Worm (Caenorhabditis elegans) whole organism, young adult: ENCODE results near the gene srh-218.

Experiments
- B0035.1 ChIP-seq: sonication (generic microtip); optimal IDR thresholded peaks from 2 replicates; lab custom pipeline; 2016; ENCODE audit warnings: missing genetic modification characterization, mild to moderate bottlenecking, missing compliant biosample characterization, missing genotype, missing genetic modification reagents
- B0261.1 ChIP-seq: sonication (generic microtip); optimal IDR thresholded peaks from 2 replicates; lab custom pipeline; 2016; ENCODE audit warnings: mild to moderate bottlenecking, missing genetic modification characterization, moderate library complexity, missing compliant biosample characterization
- B0336.3 ChIP-seq: fragments of 200-800 bp; sonication (Bioruptor generic); IDR thresholded peaks from 2 replicates; pipeline ENCODE4 v1.3.6; 2022; ENCODE audit warnings: missing genetic modification characterization, missing compliant biosample characterization
- C06A6.2 ChIP-seq: fragments of 200-800 bp; sonication (Bioruptor generic); conservative IDR thresholded peaks from 2 replicates; pipeline ENCODE4 v1.3.6; 2022; ENCODE audit warnings: missing genetic modification characterization, missing compliant biosample characterization
- C17E4.6 ChIP-seq: fragments of 200-800 bp; sonication (Bioruptor generic); IDR thresholded peaks from 2 replicates; pipeline ENCODE4 v1.3.6; 2022; ENCODE audit warnings: missing genetic modification reagents, missing genetic modification characterization, missing compliant biosample characterization
- F22D6.2 ChIP-seq: sonication (generic microtip); optimal IDR thresholded peaks from 2 replicates; lab custom pipeline; 2016; ENCODE audit warnings: mild to moderate bottlenecking, missing genetic modification characterization, missing compliant biosample characterization
- F33H1.4 ChIP-seq: fragments of 200-800 bp; sonication (Bioruptor generic); IDR thresholded peaks from 2 replicates; pipeline ENCODE4 v1.3.6; 2022; ENCODE audit warnings: missing genetic modification reagents, missing genetic modification characterization, missing compliant biosample characterization
- F37B4.10 ChIP-seq: fragments of 200-800 bp; sonication (Bioruptor generic); IDR thresholded peaks from 2 replicates; pipeline ENCODE4 v1.3.6; 2022; ENCODE audit warnings: missing genetic modification characterization, missing compliant biosample characterization
- F39B2.1 ChIP-seq: fragments of 200-800 bp; sonication (Bioruptor generic); IDR thresholded peaks from 2 replicates; pipeline ENCODE4 v1.3.6; 2022; ENCODE audit warnings: missing genetic modification reagents, missing genetic modification characterization, missing compliant biosample characterization
- F52B5.7 ChIP-seq: sonication (generic microtip); optimal IDR thresholded peaks from 2 replicates; lab custom pipeline; 2016; ENCODE audit warnings: mild to moderate bottlenecking, missing genetic modification characterization, missing compliant biosample characterization
- F55B11.4 ChIP-seq: sonication (generic microtip); optimal IDR thresholded peaks from 2 replicates; lab custom pipeline; 2016; ENCODE audit warnings: missing compliant biosample characterization, missing genetic modification characterization, borderline replicate concordance; ENCODE audit not compliant: insufficient read depth
- K12H6.12 ChIP-seq: fragments of 200-800 bp; sonication (Bioruptor generic); optimal IDR thresholded peaks from 2 replicates; lab custom pipeline; 2018; ENCODE audit warnings: mild to moderate bottlenecking, missing genetic modification characterization, missing compliant biosample characterization
- Y53G8AR.9 ChIP-seq: fragments of 200-800 bp; sonication (Bioruptor generic); conservative IDR thresholded peaks from 2 replicates; pipeline ENCODE4 v1.3.6; 2022; ENCODE audit warnings: missing genetic modification reagents, missing genetic modification characterization, missing compliant biosample characterization
- Y56A3A.18 ChIP-seq: fragments of 200-800 bp; sonication (Bioruptor generic); IDR thresholded peaks from 2 replicates; pipeline ENCODE4 v1.3.6; 2022; ENCODE audit warnings: missing genetic modification reagents, missing genetic modification characterization, missing compliant biosample characterization
- ama-1 ChIP-seq, 3 experiments: fragments of 150-350 bp in 1 of 3; sonication (generic microtip) in 2 of 3; optimal IDR thresholded peaks; 2 replicates each; lab custom pipeline; 2014 to 2018; ENCODE audit warnings: missing biosample characterization in 2 of 3, missing genetic modification characterization in 2 of 3, missing genetic modification reagents in 2 of 3
- aptf-2 ChIP-seq: fragments of 200-800 bp; sonication (Bioruptor generic); conservative IDR thresholded peaks from 2 replicates; pipeline ENCODE4 v1.3.6; 2022; ENCODE audit warnings: missing genetic modification reagents, missing genetic modification characterization, missing compliant biosample characterization
- atf-7 ChIP-seq: sonication (generic microtip); optimal IDR thresholded peaks from 2 replicates; lab custom pipeline; 2017; ENCODE audit warnings: mild to moderate bottlenecking, missing genetic modification characterization, missing compliant biosample characterization
- athp-1 ChIP-seq: sonication (generic microtip); optimal IDR thresholded peaks from 2 replicates; lab custom pipeline; 2017; ENCODE audit warnings: mild to moderate bottlenecking, missing genetic modification characterization, missing compliant biosample characterization
- attf-5 ChIP-seq: fragments of 200-800 bp; sonication (Bioruptor generic); optimal IDR thresholded peaks from 2 replicates; lab custom pipeline; 2018; ENCODE audit warnings: mild to moderate bottlenecking, missing genetic modification characterization, missing compliant biosample characterization
- attf-6 ChIP-seq: fragments of 200-800 bp; sonication (Bioruptor generic); IDR thresholded peaks from 2 replicates; pipeline ENCODE4 v1.3.6; 2022; ENCODE audit warnings: missing genetic modification reagents, missing genetic modification characterization, missing compliant biosample characterization
- bed-1 ChIP-seq: fragments of 200-800 bp; sonication (Bioruptor generic); IDR thresholded peaks from 2 replicates; pipeline ENCODE4 v1.3.6; 2022; ENCODE audit warnings: missing genetic modification reagents, missing genetic modification characterization, missing compliant biosample characterization
- ccch-3 ChIP-seq: fragments of 200-800 bp; sonication (Bioruptor generic); optimal IDR thresholded peaks from 2 replicates; lab custom pipeline; 2018; ENCODE audit warnings: mild to moderate bottlenecking, missing genetic modification characterization, missing compliant biosample characterization
- ceh-100 ChIP-seq: fragments of 200-800 bp; sonication (Bioruptor generic); IDR thresholded peaks from 2 replicates; pipeline ENCODE4 v1.3.6; 2022; ENCODE audit warnings: missing genetic modification reagents, missing genetic modification characterization, missing compliant biosample characterization
- ceh-58 ChIP-seq: fragments of 200-800 bp; sonication (Bioruptor generic); IDR thresholded peaks from 2 replicates; pipeline ENCODE4 v1.3.6; 2022; ENCODE audit warnings: missing genetic modification characterization, missing compliant biosample characterization
- ceh-91 ChIP-seq: fragments of 200-800 bp; sonication (Bioruptor generic); IDR thresholded peaks from 2 replicates; pipeline ENCODE4 v1.3.6; 2022; ENCODE audit warnings: missing genetic modification reagents, missing genetic modification characterization, missing compliant biosample characterization
- chd-7 ChIP-seq: sonication (generic microtip); optimal IDR thresholded peaks from 2 replicates; lab custom pipeline; 2016; ENCODE audit warnings: mild to moderate bottlenecking, missing genetic modification characterization, moderate library complexity, missing compliant biosample characterization
- dox-1 ChIP-seq: fragments of 200-800 bp; sonication (Bioruptor generic); IDR thresholded peaks from 2 replicates; pipeline ENCODE4 v1.3.6; 2022; ENCODE audit warnings: missing genetic modification reagents, missing genetic modification characterization, missing compliant biosample characterization
- dpff-1 ChIP-seq: sonication (generic microtip); optimal IDR thresholded peaks from 2 replicates; lab custom pipeline; 2017; ENCODE audit warnings: mild to moderate bottlenecking, missing genetic modification characterization, missing compliant biosample characterization
- ets-4 ChIP-seq: fragments of 200-800 bp; sonication (Bioruptor generic); optimal IDR thresholded peaks from 2 replicates; lab custom pipeline; 2018; ENCODE audit warnings: mild to moderate bottlenecking, missing genetic modification characterization, missing compliant biosample characterization
- gei-17 ChIP-seq: fragments of 200-800 bp; sonication (Bioruptor generic); optimal IDR thresholded peaks from 2 replicates; lab custom pipeline; 2018; ENCODE audit warnings: mild to moderate bottlenecking, missing genetic modification characterization, missing compliant biosample characterization
- him-1 ChIP-seq: sonication (generic microtip); optimal IDR thresholded peaks from 2 replicates; lab custom pipeline; 2016; ENCODE audit warnings: missing genotype, missing genetic modification reagents, missing genetic modification characterization, missing compliant biosample characterization
- hmg-20 ChIP-seq: fragments of 200-800 bp; sonication (Bioruptor generic); IDR thresholded peaks from 2 replicates; pipeline ENCODE4 v1.3.6; 2022; ENCODE audit warnings: missing genetic modification reagents, missing genetic modification characterization, missing compliant biosample characterization
- lag-1 ChIP-seq: fragments of 200-800 bp; sonication (Bioruptor generic); IDR thresholded peaks from 2 replicates; pipeline ENCODE4 v1.3.6; 2022; ENCODE audit warnings: missing genetic modification reagents, missing genetic modification characterization, missing compliant biosample characterization
- lin-40 ChIP-seq: sonication (generic microtip); optimal IDR thresholded peaks from 2 replicates; lab custom pipeline; 2016; ENCODE audit warnings: missing genetic modification characterization, mild to moderate bottlenecking, missing compliant biosample characterization, missing genotype, missing genetic modification reagents
- lir-1 ChIP-seq: fragments of 200-800 bp; sonication (Bioruptor generic); conservative IDR thresholded peaks from 2 replicates; pipeline ENCODE4 v1.3.6; 2022; ENCODE audit warnings: missing genetic modification reagents, missing genetic modification characterization, missing compliant biosample characterization
- madf-8 ChIP-seq: fragments of 200-800 bp; sonication (Bioruptor generic); conservative IDR thresholded peaks from 2 replicates; pipeline ENCODE4 v1.3.6; 2022; ENCODE audit warnings: missing genetic modification reagents, missing genetic modification characterization, missing compliant biosample characterization
- mcd-1 ChIP-seq: fragments of 200-800 bp; sonication (Bioruptor generic); IDR thresholded peaks from 2 replicates; pipeline ENCODE4 v1.3.6; 2022; ENCODE audit warnings: missing genetic modification reagents, missing genetic modification characterization, missing compliant biosample characterization
- nfya-1 ChIP-seq: sonication (generic microtip); optimal IDR thresholded peaks from 2 replicates; lab custom pipeline; 2017; ENCODE audit warnings: antibody characterized with exemption, missing compliant biosample characterization, missing genetic modification characterization, borderline replicate concordance; ENCODE audit not compliant: insufficient read depth
- nhr-120 ChIP-seq: fragments of 200-800 bp; sonication (Bioruptor generic); IDR thresholded peaks from 2 replicates; pipeline ENCODE4 v1.3.6; 2022; ENCODE audit warnings: missing genetic modification characterization, missing compliant biosample characterization
- nhr-90 ChIP-seq: sonication (generic microtip); optimal IDR thresholded peaks from 2 replicates; lab custom pipeline; 2016; ENCODE audit warnings: missing genotype, mild to moderate bottlenecking, missing genetic modification characterization, missing compliant biosample characterization
- pbrm-1 ChIP-seq: fragments of 200-800 bp; sonication (Bioruptor generic); IDR thresholded peaks from 2 replicates; pipeline ENCODE4 v1.3.6; 2022; ENCODE audit warnings: missing genetic modification reagents, missing genetic modification characterization, missing compliant biosample characterization
- pha-4 ChIP-seq: fragments of 150-350 bp; sonication (generic microtip); optimal IDR thresholded peaks from 2 replicates; lab custom pipeline; 2014; ENCODE audit warnings: missing biosample characterization, missing genetic modification reagents, missing genetic modification characterization
- rcor-1 ChIP-seq: fragments of 200-800 bp; sonication (Bioruptor generic); IDR thresholded peaks from 2 replicates; pipeline ENCODE4 v1.3.6; 2022; ENCODE audit warnings: missing genetic modification reagents, missing genetic modification characterization, missing compliant biosample characterization
- rec-8 ChIP-seq, 2 experiments: sonication (generic microtip); optimal IDR thresholded peaks; 2 replicates each; lab custom pipeline; 2016; ENCODE audit warnings: mild to moderate bottlenecking in 2 of 2, missing genetic modification characterization in 2 of 2, missing genetic modification reagents in 2 of 2, missing genotype in 2 of 2, missing biosample characterization in 1 of 2, missing compliant biosample characterization in 1 of 2, moderate library complexity in 1 of 2
- sdz-38 ChIP-seq: sonication (generic microtip); optimal IDR thresholded peaks from 2 replicates; lab custom pipeline; 2016; ENCODE audit warnings: missing genotype, missing genetic modification characterization, missing compliant biosample characterization
- tbp1 ChIP-seq: fragments of 200-800 bp; sonication (Bioruptor generic); optimal IDR thresholded peaks from 2 replicates; lab custom pipeline; 2018; ENCODE audit warnings: mild to moderate bottlenecking, missing genetic modification characterization, missing compliant biosample characterization
- zim-3 ChIP-seq: sonication (generic microtip); optimal IDR thresholded peaks from 2 replicates; lab custom pipeline; 2017; ENCODE audit warnings: mild to moderate bottlenecking, missing genetic modification characterization, moderate library complexity, missing compliant biosample characterization
- ztf-18 ChIP-seq: sonication (generic microtip); optimal IDR thresholded peaks from 2 replicates; lab custom pipeline; 2016; ENCODE audit warnings: missing genotype, mild to moderate bottlenecking, missing genetic modification characterization, missing compliant biosample characterization
- ztf-22 ChIP-seq: fragments of 200-800 bp; sonication (Bioruptor generic); optimal IDR thresholded peaks from 2 replicates; lab custom pipeline; 2018; ENCODE audit warnings: mild to moderate bottlenecking, missing genetic modification characterization, moderate library complexity, missing compliant biosample characterization

The srh-218 gene

ce11 chrV:15479825-15480224 lies 14.0 kb upstream of the srh-218 start (continued):
- TF ChIP-seq nfya-1 (tag; lab: Kevin White, UChicago) (no peak), pha-4 (tag; lab: Kevin White, UChicago) (no peak), F37B4.10 (GFP tag; lab: Robert Waterston, UW) (no peak), ceh-58 (GFP tag; lab: Robert Waterston, UW) (no peak), tbp1 (GFP tag; lab: Kevin White, UChicago) (peak; percentile 88), attf-5 (GFP tag; lab: Kevin White, UChicago) (peak; percentile 20), madf-8 (GFP tag; lab: Robert Waterston, UW) (no peak), zim-3 (tag; lab: Kevin White, UChicago) (no peak), nhr-90 (tag; lab: Kevin White, UChicago) (peak; percentile 63), chd-7 (tag; lab: Kevin White, UChicago) (no peak), C06A6.2 (GFP tag; lab: Robert Waterston, UW) (no peak), ztf-22 (GFP tag; lab: Kevin White, UChicago) (no peak), Y53G8AR.9 (GFP tag; lab: Robert Waterston, UW) (no peak), F22D6.2 (tag; lab: Kevin White, UChicago) (no peak), dox-1 (peak; percentile 35; the same call in 1 of the 2 replicates), rcor-1 (GFP tag; lab: Robert Waterston, UW) (no peak), ztf-18 (tag; lab: Kevin White, UChicago) (peak; percentile 41), sdz-38 (no peak), ets-4 (no peak), gei-17 (no peak), lir-1 (GFP tag; lab: Robert Waterston, UW) (no peak), bed-1 (no peak), B0261.1 (tag; lab: Kevin White, UChicago) (peak; percentile 83), lin-40 (no peak), Y56A3A.18 (GFP tag; lab: Robert Waterston, UW) (no peak), F52B5.7 (tag; lab: Kevin White, UChicago) (no peak), B0336.3 (no peak), ama-1 (optimal IDR thresholded peaks at IDR 0.05; lab: Kevin White, UChicago) (no peak), ama-1 (GFP tag; optimal IDR thresholded peaks at IDR 0.05; lab: Kevin White, UChicago) (peak in 1 of 2 experiments; percentile 46), ceh-100 (GFP tag; lab: Robert Waterston, UW) (peak; percentile 47; the same call in 1 of the 2 replicates), dpff-1 (tag; lab: Kevin White, UChicago) (no peak), ceh-91 (GFP tag; lab: Robert Waterston, UW) (no peak), atf-7 (tag; lab: Kevin White, UChicago) (no peak), C17E4.6 (GFP tag; lab: Robert Waterston, UW) (no peak), athp-1 (no peak), pbrm-1 (peak; percentile 51; the same call in 1 of the 2 replicates), rec-8 (tag; optimal IDR thresholded peaks at IDR 0.05; lab: Kevin White, UChicago) (peak in 1 of 2 experiments; percentile 53), lag-1 (GFP tag; lab: Robert Waterston, UW) (no peak), attf-6 (GFP tag; lab: Robert Waterston, UW) (0 out of 2 replicates have a peak, but pooled peaks have one; percentile 35), mcd-1 (GFP tag; lab: Robert Waterston, UW) (no peak), ccch-3 (GFP tag; lab: Kevin White, UChicago) (no peak), F33H1.4 (GFP tag; lab: Robert Waterston, UW) (peak; percentile 21; the same call in 1 of the 2 replicates), F39B2.1 (GFP tag; lab: Robert Waterston, UW) (no peak), nhr-120 (GFP tag; lab: Robert Waterston, UW) (no peak), hmg-20 (GFP tag; lab: Robert Waterston, UW) (no peak), aptf-2 (GFP tag; lab: Robert Waterston, UW) (no peak), K12H6.12 (tag; lab: Kevin White, UChicago) (no peak), F55B11.4 (no peak), him-1 (peak; percentile 67), B0035.1 (no peak)
